Worm (Caenorhabditis elegans) whole organism, midembryonic: ENCODE results near the gene T26E4.4.
"Not testable (repeated sequence)": the region's sequence is repeated elsewhere in the genome, so short reads cannot be mapped to it uniquely, and the experiment has no call there.

Experiments
- T22C8.4 ChIP-seq: fragments of 200-800 bp; sonication (Bioruptor generic); IDR thresholded peaks from 2 replicates; pipeline ENCODE4 v1.3.6; 2022; ENCODE audit warnings: missing genetic modification characterization, missing compliant biosample characterization
- cog-1 ChIP-seq: sonication (generic microtip); optimal IDR thresholded peaks from 2 replicates; lab custom pipeline; 2016; ENCODE audit warnings: missing genetic modification characterization, missing compliant biosample characterization
- klf-2 ChIP-seq: fragments of 200-800 bp; sonication (Bioruptor generic); conservative IDR thresholded peaks from 2 replicates; pipeline ENCODE4 v1.3.6; 2022; ENCODE audit warnings: missing genetic modification reagents, missing genetic modification characterization, missing compliant biosample characterization
- med-1 ChIP-seq: sonication (generic microtip); optimal IDR thresholded peaks from 2 replicates; lab custom pipeline; 2017; ENCODE audit warnings: missing genetic modification characterization, mild to moderate bottlenecking, missing compliant biosample characterization, antibody characterized with exemption, missing genetic modification reagents; ENCODE audit not compliant: insufficient read depth
- ref-1 ChIP-seq: fragments of 200-800 bp; sonication (Bioruptor generic); conservative IDR thresholded peaks from 2 replicates; pipeline ENCODE4 v1.3.6; 2022; ENCODE audit warnings: missing genetic modification reagents, missing genetic modification characterization, missing compliant biosample characterization
- tab-1 ChIP-seq: fragments of 200-800 bp; sonication (Bioruptor generic); IDR thresholded peaks from 2 replicates; pipeline ENCODE4 v1.3.6; 2022; ENCODE audit warnings: missing genetic modification characterization, missing compliant biosample characterization
- ztf-23 ChIP-seq: fragments of 200-800 bp; sonication (Bioruptor generic); IDR thresholded peaks from 2 replicates; pipeline ENCODE4 v1.3.6; 2022; ENCODE audit warnings: missing genetic modification reagents, missing genetic modification characterization, missing compliant biosample characterization

DNA sequence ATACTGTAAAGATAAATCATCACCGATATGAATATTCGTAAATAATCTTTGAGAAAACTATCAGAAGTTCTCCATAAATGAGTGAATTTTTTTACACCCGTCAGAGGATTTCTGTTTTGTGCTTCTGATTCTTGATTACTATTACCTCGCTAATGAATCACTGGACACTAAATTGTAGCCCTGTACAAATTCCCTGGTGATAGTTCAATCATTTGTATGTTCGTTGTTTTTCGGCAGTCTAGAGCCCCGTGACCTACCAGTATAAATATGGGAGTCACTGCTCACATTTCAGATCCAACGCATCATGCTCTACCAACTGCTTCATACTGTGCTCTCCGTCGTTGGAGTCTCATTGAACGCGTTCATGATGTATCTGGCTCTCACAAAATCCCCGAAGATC lies 10.8 kb upstream of the T26E4.4 start, which contains the start of gene srd-27:
- TF ChIP-seq klf-2 (GFP tag; lab: Robert Waterston, UW); cog-1 (tag; lab: Kevin White, UChicago); T22C8.4 (GFP tag; lab: Robert Waterston, UW); med-1; ztf-23 (GFP tag; lab: Robert Waterston, UW); ref-1 (GFP tag; lab: Robert Waterston, UW); tab-1: not testable (repeated sequence)
